Worm (Caenorhabditis elegans) whole organism, late embryonic: ENCODE data around the gene srbc-65.

Experiments used
- T23F11.4 ChIP-seq: fragments of 200-800 bp; sonication (Bioruptor generic); optimal IDR thresholded peaks from 2 replicates; lab custom pipeline; 2018; ENCODE audit warnings: mild to moderate bottlenecking, missing genetic modification characterization, missing compliant biosample characterization
- ceh-18 ChIP-seq: sonication (generic microtip); optimal IDR thresholded peaks from 2 replicates; lab custom pipeline; 2016; ENCODE audit warnings: missing genetic modification characterization, missing compliant biosample characterization
- rnt-1 ChIP-seq: sonication (generic microtip); optimal IDR thresholded peaks from 2 replicates; lab custom pipeline; 2016; ENCODE audit warnings: missing genetic modification characterization, missing compliant biosample characterization
- sox-4 ChIP-seq: sonication (generic microtip); optimal IDR thresholded peaks from 2 replicates; lab custom pipeline; 2017; ENCODE audit warnings: mild to moderate bottlenecking, missing genetic modification characterization, inconsistent platforms, missing compliant biosample characterization

- TF ChIP-seq sox-4 (tag; lab: Kevin White, UChicago) = no peak
- TF ChIP-seq rnt-1 (tag; lab: Kevin White, UChicago) = no peak
- TF ChIP-seq T23F11.4 (GFP tag; lab: Kevin White, UChicago) = no peak
- TF ChIP-seq ceh-18 (tag; lab: Kevin White, UChicago) = no peak
These were observed 28.5 kb upstream of the srbc-65 start, which contains the start of gene srw-34 for ce11 chrV:16522242-16522641.
